Fruit fly (Drosophila melanogaster) whole organism, pupa: Measurements from ENCODE around the gene mew.
A peak's percentile ranks its signal among the peaks of the same experiment; 100 is the strongest.

Experiments used
- CG10348 ChIP-seq: fragments of 200-800 bp; sonication (Bioruptor generic); IDR thresholded peaks from 2 replicates; pipeline ENCODE4 v1.3.6; 2022; ENCODE audit warnings: missing biosample characterization, missing genetic modification characterization
- CG12605 ChIP-seq: fragments of 200-800 bp; sonication (Bioruptor generic); IDR thresholded peaks from 2 replicates; pipeline ENCODE4 v1.3.6; 2022; ENCODE audit warnings: missing biosample characterization, missing genetic modification characterization
- CG13204 ChIP-seq: fragments of 200-800 bp; sonication (Bioruptor generic); optimal IDR thresholded peaks from 2 replicates; lab custom pipeline; 2018; ENCODE audit warnings: missing biosample characterization, mild to moderate bottlenecking, missing genetic modification characterization, moderate library complexity
- CG14655 ChIP-seq: fragments of 200-800 bp; sonication (Bioruptor generic); optimal IDR thresholded peaks from 3 replicates; lab custom pipeline; 2017; ENCODE audit warnings: mild to moderate bottlenecking, missing biosample characterization, missing genetic modification reagents, missing genetic modification characterization
- CG15710 ChIP-seq: fragments of 200-800 bp; sonication (Bioruptor generic); optimal IDR thresholded peaks from 2 replicates; lab custom pipeline; 2018; ENCODE audit warnings: missing biosample characterization, mild to moderate bottlenecking, missing genetic modification characterization, moderate library complexity
- CG17806 ChIP-seq: fragments of 200-800 bp; sonication (Bioruptor generic); optimal IDR thresholded peaks from 2 replicates; lab custom pipeline; 2018; ENCODE audit warnings: missing biosample characterization, mild to moderate bottlenecking, missing genetic modification characterization, moderate library complexity
- CG32121 ChIP-seq: fragments of 200-800 bp; sonication (Bioruptor generic); IDR thresholded peaks from 2 replicates; pipeline ENCODE4 v1.3.6; 2022; ENCODE audit warnings: missing biosample characterization, missing genetic modification characterization
- CG34367 ChIP-seq: fragments of 200-800 bp; sonication (Bioruptor generic); optimal IDR thresholded peaks from 2 replicates; lab custom pipeline; 2018; ENCODE audit warnings: missing biosample characterization, mild to moderate bottlenecking, missing genetic modification characterization
- CG4496 ChIP-seq: fragments of 200-800 bp; sonication (Bioruptor generic); IDR thresholded peaks from 3 replicates; pipeline ENCODE4 v1.3.6; 2022; ENCODE audit warnings: missing biosample characterization, missing genetic modification characterization
- CG8159 ChIP-seq: fragments of 200-800 bp; sonication (Bioruptor generic); optimal IDR thresholded peaks from 3 replicates; lab custom pipeline; 2018; ENCODE audit warnings: missing biosample characterization, mild to moderate bottlenecking, missing genetic modification characterization, moderate library complexity
- CG8301 ChIP-seq: fragments of 200-800 bp; sonication (Bioruptor generic); optimal IDR thresholded peaks from 2 replicates; lab custom pipeline; 2018; ENCODE audit warnings: missing biosample characterization, mild to moderate bottlenecking, missing genetic modification characterization
- CG9948 ChIP-seq: fragments of 200-800 bp; sonication (Bioruptor generic); optimal IDR thresholded peaks from 2 replicates; lab custom pipeline; 2018; ENCODE audit warnings: missing biosample characterization, mild to moderate bottlenecking, missing genetic modification characterization, moderate library complexity
- D1 ChIP-seq: fragments of 200-800 bp; sonication (Bioruptor generic); optimal IDR thresholded peaks from 2 replicates; lab custom pipeline; 2018; ENCODE audit warnings: missing biosample characterization, mild to moderate bottlenecking, missing genetic modification characterization, moderate library complexity
- EcR ChIP-seq: fragments of 200-800 bp; sonication (Bioruptor generic); optimal IDR thresholded peaks from 3 replicates; lab custom pipeline; 2019; ENCODE audit warnings: missing biosample characterization, missing genetic modification characterization, mild to moderate bottlenecking, moderate library complexity, missing genetic modification reagents
- Ets98B ChIP-seq: fragments of 200-800 bp; sonication (Bioruptor generic); IDR thresholded peaks from 2 replicates; pipeline ENCODE4 v1.3.6; 2022; ENCODE audit warnings: missing biosample characterization, missing genetic modification characterization
- Pif1A ChIP-seq: fragments of 200-800 bp; sonication (Bioruptor generic); optimal IDR thresholded peaks from 3 replicates; lab custom pipeline; 2016; ENCODE audit warnings: missing biosample characterization, missing genetic modification characterization
- Pif1B ChIP-seq: fragments of 200-800 bp; sonication (Bioruptor generic); optimal IDR thresholded peaks from 3 replicates; lab custom pipeline; 2016; ENCODE audit warnings: missing biosample characterization, missing genetic modification characterization
- Snoo ChIP-seq: fragments of 200-800 bp; sonication (Bioruptor generic); optimal IDR thresholded peaks from 3 replicates; lab custom pipeline; 2017; ENCODE audit warnings: missing biosample characterization, mild to moderate bottlenecking, missing genetic modification characterization, inconsistent platforms
- fd96Ca ChIP-seq: fragments of 200-800 bp; sonication (Bioruptor generic); IDR thresholded peaks from 3 replicates; pipeline ENCODE4 v1.3.6; 2022; ENCODE audit warnings: missing biosample characterization, missing genetic modification characterization
- gl ChIP-seq: fragments of 200-800 bp; sonication (Bioruptor generic); optimal IDR thresholded peaks from 2 replicates; lab custom pipeline; 2018; ENCODE audit warnings: missing biosample characterization, mild to moderate bottlenecking, missing genetic modification characterization
- rn ChIP-seq: fragments of 200-800 bp; sonication (Bioruptor generic); IDR thresholded peaks from 2 replicates; pipeline ENCODE4 v1.3.6; 2022; ENCODE audit warnings: missing biosample characterization, missing genetic modification characterization

mew gene

dm6 chrX:13280738-13281137, 22.4 kb upstream of the mew start:
- TF ChIP-seq CG9948: no peak
- TF ChIP-seq CG32121 (GFP tag; lab: Robert Waterston, UW): no peak
- TF ChIP-seq Snoo (tag; lab: Kevin White, UChicago): no peak
- no peak for TF ChIP-seq CG14655
- TF ChIP-seq CG34367 (tag; lab: Kevin White, UChicago): no peak

- TF ChIP-seq Snoo (tag; lab: Kevin White, UChicago): no peak
- no peak for TF ChIP-seq Pif1B (GFP tag; lab: Kevin White, UChicago)
- TF ChIP-seq CG13204: no peak
- no peak for TF ChIP-seq CG8159 (tag; lab: Kevin White, UChicago)
- TF ChIP-seq rn (GFP tag; lab: Robert Waterston, UW): no peak
- no peak for TF ChIP-seq CG32121 (GFP tag; lab: Robert Waterston, UW)
- TF ChIP-seq Pif1A (GFP tag; lab: Kevin White, UChicago): no peak
- no peak for TF ChIP-seq D1 (tag; lab: Kevin White, UChicago)
- TF ChIP-seq CG10348 (GFP tag; lab: Robert Waterston, UW): no peak
- no peak for TF ChIP-seq Ets98B (GFP tag; lab: Robert Waterston, UW)
- no peak for TF ChIP-seq CG14655
- no peak for TF ChIP-seq CG12605
- no peak for TF ChIP-seq fd96Ca (GFP tag; lab: Robert Waterston, UW)
- TF ChIP-seq CG8301 (tag; lab: Kevin White, UChicago): no peak
- TF ChIP-seq CG15710 (tag; lab: Kevin White, UChicago): no peak
- no peak for TF ChIP-seq EcR (GFP tag; lab: Kevin White, UChicago)
- TF ChIP-seq CG4496 (GFP tag; lab: Robert Waterston, UW): no peak
These were observed 21.9 kb upstream of the mew start for dm6 chrX:13280235-13280634.

dm6 chrX:13278468-13278982, 20.2 kb upstream of the mew start:
- TF ChIP-seq fd96Ca (GFP tag; lab: Robert Waterston, UW): no peak
- TF ChIP-seq CG9948: no peak
- TF ChIP-seq EcR (GFP tag; lab: Kevin White, UChicago): no peak
- no peak for TF ChIP-seq CG8301 (tag; lab: Kevin White, UChicago)
- no peak for TF ChIP-seq CG15710 (tag; lab: Kevin White, UChicago)
- TF ChIP-seq Snoo (tag; lab: Kevin White, UChicago): no peak
- no peak for TF ChIP-seq CG13204
- no peak for TF ChIP-seq Ets98B (GFP tag; lab: Robert Waterston, UW)
- TF ChIP-seq CG8159 (tag; lab: Kevin White, UChicago): no peak
- TF ChIP-seq CG4496 (GFP tag; lab: Robert Waterston, UW): no peak
- no peak for TF ChIP-seq CG14655
- no peak for TF ChIP-seq CG32121 (GFP tag; lab: Robert Waterston, UW)
- TF ChIP-seq, all 21 proteins: peak for 0

- TF ChIP-seq D1 (tag; lab: Kevin White, UChicago): no peak
- TF ChIP-seq CG4496 (GFP tag; lab: Robert Waterston, UW): peak; percentile 75
- TF ChIP-seq gl: no peak
- no peak for TF ChIP-seq CG10348 (GFP tag; lab: Robert Waterston, UW)
- TF ChIP-seq CG8159 (tag; lab: Kevin White, UChicago): peak; percentile 59
- peak; percentile 46 for TF ChIP-seq CG14655
- peak; percentile 7 for TF ChIP-seq EcR (GFP tag; lab: Kevin White, UChicago)
- TF ChIP-seq Pif1B (GFP tag; lab: Kevin White, UChicago): peak; percentile 67
- peak; percentile 55 for TF ChIP-seq CG17806 (tag; lab: Kevin White, UChicago)
- TF ChIP-seq CG12605: no peak; the same call in 1 of the 2 replicates
- TF ChIP-seq CG32121 (GFP tag; lab: Robert Waterston, UW): peak; percentile 51
- peak; percentile 21 for TF ChIP-seq CG34367 (tag; lab: Kevin White, UChicago)
- no peak; the same call in none of the 2 replicates for TF ChIP-seq Ets98B (GFP tag; lab: Robert Waterston, UW)
- peak; percentile 74 for TF ChIP-seq fd96Ca (GFP tag; lab: Robert Waterston, UW)
- TF ChIP-seq Pif1A (GFP tag; lab: Kevin White, UChicago): peak; percentile 22
- peak; percentile 31 for TF ChIP-seq CG9948
- peak; percentile 44 for TF ChIP-seq CG8301 (tag; lab: Kevin White, UChicago)
- peak; percentile 61 for TF ChIP-seq Snoo (tag; lab: Kevin White, UChicago)
- peak; percentile 38; the same call in 1 of the 2 replicates for TF ChIP-seq rn (GFP tag; lab: Robert Waterston, UW)
- TF ChIP-seq CG13204: no peak
- peak; percentile 14 for TF ChIP-seq CG15710 (tag; lab: Kevin White, UChicago)
These were observed 19.5 kb upstream of the mew start for dm6 chrX:13277580-13278467.

dm6 chrX:13277148-13277547, 18.9 kb upstream of the mew start:
- TF ChIP-seq Pif1B (GFP tag; lab: Kevin White, UChicago): no peak
- no peak for TF ChIP-seq CG4496 (GFP tag; lab: Robert Waterston, UW)
- TF ChIP-seq CG12605: no peak
- TF ChIP-seq Snoo (tag; lab: Kevin White, UChicago): no peak
- no peak for TF ChIP-seq Ets98B (GFP tag; lab: Robert Waterston, UW)
- TF ChIP-seq CG8301 (tag; lab: Kevin White, UChicago): no peak
